Worm (Caenorhabditis elegans) whole organism, young adult: Measurements from ENCODE around the gene Y39G8B.5.

Experiments used
- cebp-1 ChIP-seq, 2 experiments: fragments of 200-800 bp in 1 of 2; sonication (Bioruptor generic) in 1 of 2; sonication (generic microtip) in 1 of 2; IDR thresholded peaks in 1 of 2; optimal IDR thresholded peaks in 1 of 2; 2 replicates each; pipeline versions ENCODE4 v1.3.6 to Lab custom; 2017 to 2022; ENCODE audit warnings: missing compliant biosample characterization in 2 of 2, missing genetic modification characterization in 2 of 2, mild to moderate bottlenecking in 1 of 2, missing genetic modification reagents in 1 of 2, moderate library complexity in 1 of 2
- dox-1 ChIP-seq: fragments of 200-800 bp; sonication (Bioruptor generic); IDR thresholded peaks from 2 replicates; pipeline ENCODE4 v1.3.6; 2022; ENCODE audit warnings: missing genetic modification reagents, missing genetic modification characterization, missing compliant biosample characterization
- madf-3 ChIP-seq: fragments of 200-800 bp; sonication (Bioruptor generic); IDR thresholded peaks from 2 replicates; pipeline ENCODE4 v1.3.6; 2022; ENCODE audit warnings: missing genetic modification reagents, missing genetic modification characterization, missing compliant biosample characterization
- unc-130 ChIP-seq: sonication (generic microtip); optimal IDR thresholded peaks from 2 replicates; lab custom pipeline; 2016; ENCODE audit warnings: missing genetic modification reagents, missing genetic modification characterization, missing compliant biosample characterization

ce11 chrII:14016865-14017264 is 25.2 kb upstream of the Y39G8B.5 start, which contains the start of gene cyp-37A1:
- TF ChIP-seq unc-130 (GFP tag; lab: Kevin White, UChicago) (no peak), dox-1 (GFP tag; lab: Robert Waterston, UW) (no peak), madf-3 (no peak), cebp-1 (GFP tag; IDR thresholded peaks at IDR 0.05; lab: Robert Waterston, UW) (no peak), cebp-1 (tag; optimal IDR thresholded peaks at IDR 0.05; lab: Kevin White, UChicago) (no peak)
